Fruit fly (Drosophila melanogaster) whole organism: Measurements from ENCODE around the gene CG4730.
A peak's percentile ranks its signal among the peaks of the same experiment; 100 is the strongest.

Experiments
- CG8478 ChIP-seq: fragments of >200 bp; optimal IDR thresholded peaks from 2 replicates; lab custom pipeline; 2018; ENCODE audit warnings: inconsistent platforms
- Dll ChIP-seq: fragments of >200 bp; optimal IDR thresholded peaks from 2 replicates; lab custom pipeline; 2017
- EcR ChIP-seq, 2 experiments: fragments of >200 bp; optimal IDR thresholded peaks; 2 replicates each; lab custom pipeline; 2017; ENCODE audit warnings: missing biosample characterization in 2 of 2, missing genetic modification characterization in 2 of 2, missing genetic modification reagents in 2 of 2
- pan ChIP-seq: fragments of >200 bp; optimal IDR thresholded peaks from 2 replicates; lab custom pipeline; 2017
- psq ChIP-seq: fragments of >200 bp; optimal IDR thresholded peaks from 2 replicates; lab custom pipeline; 2017
- usp ChIP-seq: fragments of >200 bp; optimal IDR thresholded peaks from 2 replicates; lab custom pipeline; 2017; ENCODE audit warnings: missing biosample characterization, missing genetic modification characterization, mixed read lengths

Gene CG4730

DNA sequence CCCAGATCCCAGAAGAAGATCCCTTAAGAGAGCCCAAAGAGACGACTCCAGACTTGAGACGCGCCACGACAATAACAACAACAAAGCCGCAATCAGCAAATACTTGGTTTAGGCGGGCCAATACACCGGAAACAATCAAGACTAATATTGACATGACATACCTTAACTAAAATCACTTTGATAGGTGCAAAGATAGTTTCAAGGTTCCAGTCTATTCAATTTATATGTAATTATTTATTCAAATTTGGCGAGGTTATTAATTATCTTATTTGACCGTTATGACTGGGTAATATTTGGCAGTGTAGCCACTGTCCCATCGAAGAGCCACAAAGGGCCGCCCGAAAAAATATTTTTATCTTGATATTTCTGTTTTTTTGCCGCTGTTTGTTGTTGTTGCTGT is 38.0 kb downstream of the CG4730 start:
- TF ChIP-seq Dll, result no peak
- no peak for TF ChIP-seq EcR (GFP tag; optimal IDR thresholded peaks at IDR 0.05; lab: Kevin White, UChicago)
- TF ChIP-seq CG8478 (lab: Kevin White, UChicago), result no peak
- no peak for TF ChIP-seq usp
- no peak for TF ChIP-seq psq (lab: Kevin White, UChicago)
- TF ChIP-seq pan, result no peak

DNA sequence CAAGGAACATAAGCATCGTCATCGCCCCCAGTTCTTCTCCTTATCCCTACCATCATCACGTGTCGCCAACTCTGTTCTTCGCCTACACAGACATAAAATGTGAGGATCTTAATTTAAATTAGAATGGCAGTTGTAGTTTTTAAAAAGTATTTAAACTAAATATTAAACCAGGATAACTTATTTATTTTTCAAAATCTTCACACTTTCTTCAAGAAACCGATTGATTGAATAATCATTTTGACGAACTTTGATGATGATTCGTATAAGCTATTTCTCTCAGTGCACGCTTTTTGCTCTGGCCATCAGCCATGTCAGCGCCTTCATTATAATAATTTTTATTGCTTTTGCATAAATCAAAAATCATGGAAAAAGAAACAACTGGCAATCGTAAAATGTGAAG is 39.5 kb downstream of the CG4730 start:
- no peak for TF ChIP-seq usp
- TF ChIP-seq CG8478 (lab: Kevin White, UChicago), result no peak
- no peak for TF ChIP-seq EcR (GFP tag; optimal IDR thresholded peaks at IDR 0.05; lab: Kevin White, UChicago)
- TF ChIP-seq Dll, result no peak
- TF ChIP-seq pan, result no peak
- no peak for TF ChIP-seq psq (lab: Kevin White, UChicago)

DNA sequence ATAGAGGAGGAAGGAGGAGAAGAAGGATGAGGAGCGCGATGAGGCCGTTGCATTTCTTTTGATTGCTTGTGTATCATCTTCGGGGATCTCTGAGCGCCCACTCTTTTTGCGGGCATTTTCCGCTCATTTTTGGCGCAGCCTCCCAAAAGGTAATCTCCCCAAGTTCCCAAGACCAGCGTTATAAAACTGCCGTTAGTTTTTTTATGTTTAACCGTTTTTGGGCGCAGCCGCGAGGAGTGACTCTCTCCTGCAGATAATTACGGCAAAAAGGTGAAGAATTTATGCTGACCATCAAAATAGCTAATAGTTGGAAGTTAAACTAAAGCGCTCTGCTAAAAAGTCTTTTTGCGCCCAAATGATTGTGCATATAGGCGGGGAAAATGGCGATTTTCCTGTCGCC is 40.1 kb downstream of the CG4730 start:
- TF ChIP-seq CG8478 (lab: Kevin White, UChicago) (no peak), psq (lab: Kevin White, UChicago) (no peak), pan (no peak), EcR (GFP tag; optimal IDR thresholded peaks at IDR 0.05; lab: Kevin White, UChicago) (no peak), Dll (no peak), usp (no peak)

DNA sequence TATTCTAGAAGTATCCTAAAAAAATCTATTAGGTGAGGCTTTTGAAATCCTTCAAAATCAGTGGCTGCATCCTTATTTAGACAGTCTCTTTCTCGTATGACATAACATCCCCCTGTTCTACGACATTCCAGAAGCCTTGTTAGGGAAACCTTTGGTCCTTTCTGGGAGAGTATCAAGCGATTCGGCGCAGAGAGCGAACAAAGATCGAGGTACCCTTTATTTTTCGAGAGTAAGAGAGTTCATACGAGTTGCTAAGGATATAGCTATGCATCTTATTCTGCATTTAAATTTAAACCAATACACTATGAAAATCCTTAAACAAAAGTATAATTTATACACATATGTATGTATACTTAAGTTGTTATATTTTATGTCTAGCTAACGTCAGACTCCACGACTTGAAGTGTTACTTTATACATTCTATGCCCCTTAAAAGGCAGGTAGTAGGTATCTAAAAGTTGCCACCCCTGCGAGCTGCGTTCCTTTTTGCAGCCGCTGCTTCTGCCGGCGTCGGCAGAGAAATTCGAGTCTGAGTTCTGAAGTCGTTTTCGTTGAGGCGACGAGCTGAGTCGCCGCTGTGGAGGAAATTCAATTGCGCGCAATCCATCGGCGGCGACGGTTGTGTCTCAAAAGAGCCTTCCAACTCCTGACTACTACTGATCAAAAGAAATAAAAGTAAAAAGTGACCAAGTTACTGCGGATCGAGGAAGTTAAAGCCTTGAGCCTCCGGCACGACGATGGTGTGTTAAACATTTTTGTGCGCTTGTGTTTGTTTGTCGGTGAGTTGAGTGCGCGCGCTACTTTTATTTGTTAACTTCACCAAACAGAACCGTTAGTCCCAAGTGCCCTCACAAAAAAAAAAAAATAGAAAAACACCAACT is 40.9 kb downstream of the CG4730 start, which contains the start of gene jigr1:
TSS of gene jigr1 (plus strand) at position 550 of the 881 bp plus-strand sequence.
- TF ChIP-seq usp (no peak), pan (peak; percentile 91), EcR (GFP tag; optimal IDR thresholded peaks at IDR 0.05; lab: Kevin White, UChicago) (no peak)

DNA sequence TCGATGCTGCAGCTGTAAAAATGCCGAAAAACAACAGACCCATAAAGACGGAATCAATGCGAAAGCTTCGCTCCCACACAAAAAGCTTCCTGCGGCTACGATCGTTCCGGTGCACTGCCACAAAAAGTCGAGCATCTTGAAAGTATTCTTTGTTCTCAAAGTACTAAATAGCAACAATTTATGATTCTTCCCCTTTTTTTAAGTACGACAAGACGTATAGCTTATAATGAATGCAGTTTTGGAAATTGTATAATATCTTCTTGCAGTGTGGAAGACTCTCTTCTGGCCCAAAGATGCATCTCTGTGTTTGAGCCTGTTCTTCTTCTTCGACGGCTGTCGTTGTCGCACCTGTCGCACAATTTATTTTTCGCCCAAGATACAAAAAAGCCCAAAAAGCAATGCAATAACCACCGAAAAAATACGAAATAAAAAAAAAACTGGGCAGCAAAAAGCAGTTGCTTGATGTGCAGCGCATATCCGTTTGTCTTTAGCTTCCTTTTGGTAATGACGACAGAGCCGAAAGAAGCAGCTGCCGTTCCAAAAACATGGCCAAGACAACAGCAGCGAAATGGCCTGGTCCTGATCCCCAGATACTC is 44.5 kb downstream of the CG4730 start:
- TF ChIP-seq psq (lab: Kevin White, UChicago), result no peak
- TF ChIP-seq Dll, result no peak
- no peak for TF ChIP-seq CG8478 (lab: Kevin White, UChicago)
- TF ChIP-seq usp, result no peak
- TF ChIP-seq EcR (GFP tag; optimal IDR thresholded peaks at IDR 0.05; lab: Kevin White, UChicago), result no peak
- TF ChIP-seq pan, result no peak

DNA sequence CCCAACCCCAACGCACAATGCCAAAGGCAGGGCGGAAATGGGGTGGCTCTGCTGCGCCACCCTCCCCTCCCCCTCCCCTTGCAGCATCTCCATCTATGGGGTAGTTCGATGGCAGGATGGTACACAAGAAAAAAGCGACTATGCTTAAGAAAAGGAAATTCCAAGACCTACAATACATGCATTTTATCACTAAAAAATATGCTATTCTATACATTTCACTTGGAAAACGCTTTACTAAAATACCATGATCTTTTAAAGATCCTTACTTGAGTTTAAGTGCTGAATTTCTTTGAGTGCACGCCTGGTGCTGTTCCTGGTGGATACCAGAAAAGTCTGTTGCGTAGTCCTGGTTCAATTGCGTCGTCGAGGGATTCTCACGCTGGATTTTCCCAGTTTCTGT is 47.4 kb downstream of the CG4730 start:
- TF ChIP-seq pan (no peak), EcR (GFP tag; optimal IDR thresholded peaks at IDR 0.05; lab: Kevin White, UChicago) (no peak), Dll (no peak), CG8478 (lab: Kevin White, UChicago) (no peak), psq (lab: Kevin White, UChicago) (no peak), usp (no peak)

DNA sequence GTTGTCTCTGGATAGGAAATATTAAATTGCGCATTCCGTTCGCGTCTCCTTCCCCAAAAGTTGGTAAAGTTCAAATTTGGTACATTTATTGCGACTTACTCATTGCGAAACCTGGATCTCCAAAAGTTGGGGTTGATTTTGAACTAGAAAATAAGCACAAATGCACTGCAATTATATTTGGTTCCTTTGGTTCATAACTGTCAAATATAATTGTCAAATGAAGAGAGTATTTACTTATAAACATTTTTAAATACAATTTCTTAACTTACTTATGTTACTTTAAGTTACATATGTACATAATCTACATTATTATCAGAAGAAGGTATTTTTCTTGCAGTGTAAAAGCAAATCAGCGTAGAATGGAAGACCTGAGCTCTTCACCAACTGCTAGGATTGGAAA is 47.9 kb downstream of the CG4730 start:
- TF ChIP-seq CG8478 (lab: Kevin White, UChicago) (no peak), EcR (GFP tag; optimal IDR thresholded peaks at IDR 0.05; lab: Kevin White, UChicago) (no peak), Dll (no peak), pan (no peak), psq (lab: Kevin White, UChicago) (no peak), usp (no peak)

DNA sequence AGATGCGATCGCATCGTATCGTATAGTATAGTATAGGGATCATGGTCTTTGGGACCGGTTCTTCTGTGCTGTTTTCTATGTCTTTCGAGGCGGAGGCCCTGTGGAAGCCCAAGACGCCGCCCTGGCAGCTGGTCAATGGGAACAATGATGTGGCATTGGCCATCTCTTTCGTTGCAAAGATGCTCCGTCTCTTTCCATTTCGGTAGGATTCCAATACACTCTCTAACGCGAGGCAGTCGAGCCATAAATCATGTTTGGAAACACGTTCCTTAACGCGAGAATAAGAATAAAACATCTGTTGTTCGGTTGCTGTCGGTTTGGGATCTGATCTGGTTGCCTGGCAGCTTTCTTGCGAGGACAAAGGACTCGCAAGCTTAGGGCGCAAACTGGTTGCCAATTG is 49.8 kb downstream of the CG4730 start:
- no peak for TF ChIP-seq pan
- no peak for TF ChIP-seq Dll
- no peak for TF ChIP-seq psq (lab: Kevin White, UChicago)
- TF ChIP-seq CG8478 (lab: Kevin White, UChicago), result no peak
- no peak for TF ChIP-seq EcR (GFP tag; optimal IDR thresholded peaks at IDR 0.05; lab: Kevin White, UChicago)
- no peak for TF ChIP-seq usp
